Worm (Caenorhabditis elegans): Measurements from ENCODE around the gene acbp-6.

The acbp-6 gene

ce11 chrII:11954811-11955210 lies 18.7 kb downstream of the acbp-6 start:
- TF ChIP-seq lin-26 (GFP tag; IDR thresholded peaks at IDR 0.05) (no peak), F33H1.4 (GFP tag; IDR thresholded peaks at IDR 0.05) (no peak), mel-28 (tag; optimal IDR thresholded peaks at IDR 0.05; ENCODE audit: borderline replicate concordance) (no peak), dpl-1 (GFP tag; optimal IDR thresholded peaks at IDR 0.05) (no peak), ZK185.1 (tag; optimal IDR thresholded peaks at IDR 0.05; ENCODE audit: poor library complexity, severe bottlenecking) (no peak), nfya-2 (GFP tag; IDR thresholded peaks at IDR 0.05) (no peak), ceh-91 (GFP tag; IDR thresholded peaks at IDR 0.05) (no peak), nfya-1 (tag; optimal IDR thresholded peaks at IDR 0.05; ENCODE audit: borderline replicate concordance, insufficient read depth) (no peak), ztf-25 (GFP tag; IDR thresholded peaks at IDR 0.05) (no peak), ztf-18 (tag; optimal IDR thresholded peaks at IDR 0.05) (no peak), efl-1 (GFP tag; optimal IDR thresholded peaks at IDR 0.05) (no peak), unc-130 (GFP tag; optimal IDR thresholded peaks at IDR 0.05) (no peak), fkh-3 (tag; optimal IDR thresholded peaks at IDR 0.05) (no peak), somi-1 (GFP tag; optimal IDR thresholded peaks at IDR 0.05) (no peak), mcd-1 (GFP tag; IDR thresholded peaks at IDR 0.05) (no peak), attf-3 (GFP tag; conservative IDR thresholded peaks at IDR 0.05) (no peak)

- TF ChIP-seq sdz-38 (tag; optimal IDR thresholded peaks at IDR 0.05): no peak
- TF ChIP-seq ztf-22 (GFP tag; optimal IDR thresholded peaks at IDR 0.05): no peak
- no peak for TF ChIP-seq bed-2 (GFP tag; IDR thresholded peaks at IDR 0.05)
- no peak for TF ChIP-seq madf-8 (GFP tag; conservative IDR thresholded peaks at IDR 0.05)
- TF ChIP-seq bed-1 (GFP tag; IDR thresholded peaks at IDR 0.05): no peak
- no peak for TF ChIP-seq mcd-1 (GFP tag; IDR thresholded peaks at IDR 0.05)
- TF ChIP-seq F22D6.2 (tag; optimal IDR thresholded peaks at IDR 0.05): no peak
- TF ChIP-seq F57A8.1 (GFP tag; optimal IDR thresholded peaks at IDR 0.05): no peak
- no peak for TF ChIP-seq zfh-2 (GFP tag; conservative IDR thresholded peaks at IDR 0.05)
- no peak for TF ChIP-seq pbrm-1 (GFP tag; IDR thresholded peaks at IDR 0.05)
Observed at ce11 chrII:11954208-11954607, 19.3 kb downstream of the acbp-6 start, which contains the start of gene W03C9.6. TSS of gene W03C9.6 (plus strand) at chrII:11954508.

DNA sequence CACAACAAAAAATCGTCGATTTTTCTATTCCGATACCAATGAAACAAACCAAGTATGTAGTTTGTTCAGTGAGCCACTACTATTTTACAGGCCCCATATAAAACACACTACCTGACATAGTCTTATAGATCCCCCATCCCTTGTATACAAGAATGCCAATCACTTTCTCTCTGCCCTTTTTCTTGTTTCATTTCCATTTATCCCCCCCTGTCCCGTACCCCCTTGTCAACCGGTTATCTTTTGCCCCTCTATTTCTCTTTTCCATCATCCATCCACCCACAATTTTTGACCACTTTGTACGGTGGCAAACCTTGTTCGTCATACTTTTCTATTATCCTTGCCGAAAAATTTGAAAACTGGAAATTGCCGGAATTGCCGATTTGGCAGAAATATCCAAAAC lies 20.6 kb downstream of the acbp-6 start:
- TF ChIP-seq snpc-4 (GFP tag; optimal IDR thresholded peaks at IDR 0.05) (no peak), snpc-4 (tag; optimal IDR thresholded peaks at IDR 0.05) (no peak), lsl-1 (GFP tag; optimal IDR thresholded peaks at IDR 0.05) (no peak), efl-1 (GFP tag; optimal IDR thresholded peaks at IDR 0.05) (no peak), F39B2.1 (GFP tag; IDR thresholded peaks at IDR 0.05) (no peak), athp-1 (tag; optimal IDR thresholded peaks at IDR 0.05) (no peak), lin-26 (GFP tag; IDR thresholded peaks at IDR 0.05) (no peak), akir-1 (GFP tag; optimal IDR thresholded peaks at IDR 0.05) (no peak), zim-3 (tag; optimal IDR thresholded peaks at IDR 0.05) (no peak), let-526 (GFP tag; IDR thresholded peaks at IDR 0.05) (no peak)

DNA sequence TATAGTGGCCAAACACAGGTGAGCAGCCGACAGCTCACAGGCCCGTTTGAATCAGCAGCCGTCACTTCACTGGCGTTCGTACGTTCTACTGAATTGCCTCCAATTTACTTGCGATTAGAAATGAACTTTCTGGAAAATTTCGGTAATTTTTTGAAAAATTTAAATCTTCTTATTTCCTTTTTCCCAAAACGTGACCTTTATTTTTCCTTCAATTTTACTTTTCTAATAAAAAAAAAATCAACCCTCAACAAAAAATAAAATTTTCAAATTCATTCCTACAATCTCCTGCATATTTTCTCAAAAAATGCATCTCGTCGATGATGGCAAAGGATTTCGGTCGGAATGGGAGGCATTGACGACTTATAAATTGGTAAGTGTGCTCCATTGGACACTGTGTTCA lies 25.1 kb downstream of the acbp-6 start, which contains the start of gene W03C9.8:
Gene W03C9.8, plus strand, starts transcription at position 301 of the 400 bp plus-strand sequence.
- TF ChIP-seq ceh-79 (tag; optimal IDR thresholded peaks at IDR 0.05): no peak
- TF ChIP-seq T07F8.4 (tag; optimal IDR thresholded peaks at IDR 0.05): no peak
- no peak for TF ChIP-seq ztf-25 (GFP tag; IDR thresholded peaks at IDR 0.05)
- no peak for TF ChIP-seq unc-130 (GFP tag; optimal IDR thresholded peaks at IDR 0.05)
- no peak for TF ChIP-seq ceh-100 (GFP tag; IDR thresholded peaks at IDR 0.05)
- TF ChIP-seq F39B2.1 (GFP tag; IDR thresholded peaks at IDR 0.05): no peak
- TF ChIP-seq C06A6.2 (GFP tag; conservative IDR thresholded peaks at IDR 0.05): no peak
- no peak for TF ChIP-seq F57A8.1 (GFP tag; optimal IDR thresholded peaks at IDR 0.05)
- no peak for TF ChIP-seq lag-1 (GFP tag; IDR thresholded peaks at IDR 0.05)
- no peak for TF ChIP-seq snpc-1.3 (tag; optimal IDR thresholded peaks at IDR 0.05; ENCODE audit: insufficient read depth)
- no peak for TF ChIP-seq die-1 (tag; optimal IDR thresholded peaks at IDR 0.05)
